Worm (Caenorhabditis elegans): ENCODE results near the gene C14C6.8.

C14C6.8 gene

ce11 chrV:541470-541869, 11.5 kb downstream of the C14C6.8 start:
- TF ChIP-seq zip-8 (tag; optimal IDR thresholded peaks at IDR 0.05) = no peak
- no peak for TF ChIP-seq blmp-1 (tag; optimal IDR thresholded peaks at IDR 0.05)
- TF ChIP-seq tbx-8 (GFP tag; optimal IDR thresholded peaks at IDR 0.05) = no peak
- no peak for TF ChIP-seq ces-1 (GFP tag; optimal IDR thresholded peaks at IDR 0.05)
- TF ChIP-seq nhr-76 (tag; optimal IDR thresholded peaks at IDR 0.05) = no peak
- TF ChIP-seq elt-1 (tag; optimal IDR thresholded peaks at IDR 0.05; ENCODE audit: borderline replicate concordance, insufficient read depth) = no peak
- TF ChIP-seq hlh-1 (tag; optimal IDR thresholded peaks at IDR 0.05) = no peak
- TF ChIP-seq ztf-11 (tag; optimal IDR thresholded peaks at IDR 0.05) = no peak
- TF ChIP-seq ceh-39 (tag; optimal IDR thresholded peaks at IDR 0.05) = no peak
- TF ChIP-seq nhr-28 (tag; optimal IDR thresholded peaks at IDR 0.05) = no peak
- no peak for TF ChIP-seq sptf-1 (tag; optimal IDR thresholded peaks at IDR 0.05)
- TF ChIP-seq drap-1 (GFP tag; optimal IDR thresholded peaks at IDR 0.05) = no peak
- no peak for TF ChIP-seq bed-3 (GFP tag; optimal IDR thresholded peaks at IDR 0.05)
- no peak for TF ChIP-seq mls-2 (tag; optimal IDR thresholded peaks at IDR 0.05)
- no peak for TF ChIP-seq lin-13 (tag; optimal IDR thresholded peaks at IDR 0.05)
- no peak for TF ChIP-seq nhr-12 (tag; optimal IDR thresholded peaks at IDR 0.05)

ce11 chrV:539040-539510, 13.9 kb downstream of the C14C6.8 start, which contains the start of gene nhr-155:
nhr-155 (plus strand) TSS chrV:539460.
- peak; percentile 77 for TF ChIP-seq elt-1 (tag; optimal IDR thresholded peaks at IDR 0.05; ENCODE audit: borderline replicate concordance, insufficient read depth)
- no peak for TF ChIP-seq ham-2 (GFP tag; optimal IDR thresholded peaks at IDR 0.05)

- TF ChIP-seq zip-8 (tag; optimal IDR thresholded peaks at IDR 0.05) (no peak), lin-13 (tag; optimal IDR thresholded peaks at IDR 0.05) (no peak), ceh-83 (GFP tag; optimal IDR thresholded peaks at IDR 0.05) (no peak), hlh-1 (tag; optimal IDR thresholded peaks at IDR 0.05) (no peak), mep-1 (tag; optimal IDR thresholded peaks at IDR 0.05) (no peak), unc-120 (tag; optimal IDR thresholded peaks at IDR 0.05; ENCODE audit: poor library complexity, severe bottlenecking) (no peak), pha-4 (tag; optimal IDR thresholded peaks at IDR 0.05) (no peak), sptf-1 (tag; optimal IDR thresholded peaks at IDR 0.05) (no peak), M03D4.4 (tag; optimal IDR thresholded peaks at IDR 0.05) (no peak)
Observed at ce11 chrV:536571-536970, 16.4 kb downstream of the C14C6.8 start, which contains the start of gene C14C6.5. C14C6.5 (plus strand) TSS chrV:536628.

ce11 chrV:534176-534575, 18.8 kb downstream of the C14C6.8 start, which contains the start of gene nhr-132:
nhr-132 (plus strand) TSS chrV:534446.
- TF ChIP-seq elt-1 (tag; optimal IDR thresholded peaks at IDR 0.05; ENCODE audit: borderline replicate concordance, insufficient read depth) (peak; percentile 3), zip-8 (tag; optimal IDR thresholded peaks at IDR 0.05) (no peak)

ce11 chrV:532046-532445, 20.9 kb downstream of the C14C6.8 start, which contains the start of gene nhr-58:
nhr-58 (plus strand) TSS chrV:532259.
- TF ChIP-seq blmp-1 (tag; optimal IDR thresholded peaks at IDR 0.05) = no peak
- TF ChIP-seq drap-1 (GFP tag; optimal IDR thresholded peaks at IDR 0.05) = no peak
- no peak for TF ChIP-seq ceh-43 (GFP tag; optimal IDR thresholded peaks at IDR 0.05)
- no peak for TF ChIP-seq nhr-76 (tag; optimal IDR thresholded peaks at IDR 0.05)
- TF ChIP-seq ham-2 (GFP tag; optimal IDR thresholded peaks at IDR 0.05) = peak; percentile 59
- peak; percentile 27 for TF ChIP-seq unc-120 (tag; optimal IDR thresholded peaks at IDR 0.05; ENCODE audit: poor library complexity, severe bottlenecking)
- no peak for TF ChIP-seq M03D4.4 (tag; optimal IDR thresholded peaks at IDR 0.05)
- no peak for TF ChIP-seq cnd-1 (tag; optimal IDR thresholded peaks at IDR 0.05)
- TF ChIP-seq unc-62 (GFP tag; optimal IDR thresholded peaks at IDR 0.05) = no peak
- no peak for TF ChIP-seq ceh-83 (GFP tag; optimal IDR thresholded peaks at IDR 0.05)
- TF ChIP-seq mls-2 (tag; optimal IDR thresholded peaks at IDR 0.05) = peak; percentile 2
- TF ChIP-seq elt-3 (tag; optimal IDR thresholded peaks at IDR 0.05) = peak; percentile 83
- no peak for TF ChIP-seq nhr-2 (tag; optimal IDR thresholded peaks at IDR 0.05)
- TF ChIP-seq sem-2 (GFP tag; optimal IDR thresholded peaks at IDR 0.05) = no peak
- TF ChIP-seq mep-1 (tag; optimal IDR thresholded peaks at IDR 0.05) = no peak
- TF ChIP-seq tbx-8 (GFP tag; optimal IDR thresholded peaks at IDR 0.05) = no peak
- peak; percentile 17 for TF ChIP-seq pha-4 (tag; optimal IDR thresholded peaks at IDR 0.05)
- TF ChIP-seq nhr-237 (tag; optimal IDR thresholded peaks at IDR 0.05) = no peak
- TF ChIP-seq bed-3 (GFP tag; optimal IDR thresholded peaks at IDR 0.05) = no peak
- no peak for TF ChIP-seq mab-5 (tag; optimal IDR thresholded peaks at IDR 0.05)
- no peak for TF ChIP-seq ceh-39 (tag; optimal IDR thresholded peaks at IDR 0.05)
- peak; percentile 54 for TF ChIP-seq elt-1 (tag; optimal IDR thresholded peaks at IDR 0.05; ENCODE audit: borderline replicate concordance, insufficient read depth)
- no peak for TF ChIP-seq hlh-1 (tag; optimal IDR thresholded peaks at IDR 0.05)
- TF ChIP-seq ces-1 (GFP tag; optimal IDR thresholded peaks at IDR 0.05) = peak; percentile 61
